Worm (Caenorhabditis elegans) whole organism, midembryonic: ENCODE results near the gene col-184.

Experiments used
- T22C8.4 ChIP-seq: fragments of 200-800 bp; sonication (Bioruptor generic); IDR thresholded peaks from 2 replicates; pipeline ENCODE4 v1.3.6; 2022; ENCODE audit warnings: missing genetic modification characterization, missing compliant biosample characterization
- cog-1 ChIP-seq: sonication (generic microtip); optimal IDR thresholded peaks from 2 replicates; lab custom pipeline; 2016; ENCODE audit warnings: missing genetic modification characterization, missing compliant biosample characterization
- flt-1 ChIP-seq: fragments of 200-800 bp; sonication (Bioruptor generic); IDR thresholded peaks from 2 replicates; pipeline ENCODE4 v1.3.6; 2022; ENCODE audit warnings: missing genetic modification characterization, missing compliant biosample characterization
- klf-2 ChIP-seq: fragments of 200-800 bp; sonication (Bioruptor generic); conservative IDR thresholded peaks from 2 replicates; pipeline ENCODE4 v1.3.6; 2022; ENCODE audit warnings: missing genetic modification reagents, missing genetic modification characterization, missing compliant biosample characterization
- med-1 ChIP-seq: sonication (generic microtip); optimal IDR thresholded peaks from 2 replicates; lab custom pipeline; 2017; ENCODE audit warnings: missing genetic modification characterization, mild to moderate bottlenecking, missing compliant biosample characterization, antibody characterized with exemption, missing genetic modification reagents; ENCODE audit not compliant: insufficient read depth
- ref-1 ChIP-seq: fragments of 200-800 bp; sonication (Bioruptor generic); conservative IDR thresholded peaks from 2 replicates; pipeline ENCODE4 v1.3.6; 2022; ENCODE audit warnings: missing genetic modification reagents, missing genetic modification characterization, missing compliant biosample characterization
- tab-1 ChIP-seq: fragments of 200-800 bp; sonication (Bioruptor generic); IDR thresholded peaks from 2 replicates; pipeline ENCODE4 v1.3.6; 2022; ENCODE audit warnings: missing genetic modification characterization, missing compliant biosample characterization
- ztf-23 ChIP-seq: fragments of 200-800 bp; sonication (Bioruptor generic); IDR thresholded peaks from 2 replicates; pipeline ENCODE4 v1.3.6; 2022; ENCODE audit warnings: missing genetic modification reagents, missing genetic modification characterization, missing compliant biosample characterization
- ztf-29 ChIP-seq: fragments of 200-800 bp; sonication (Bioruptor generic); IDR thresholded peaks from 2 replicates; pipeline ENCODE4 v1.3.6; 2022; ENCODE audit warnings: missing genetic modification reagents, missing genetic modification characterization, missing compliant biosample characterization

col-184 gene

ce11 chrX:13443283-13443682, 26.0 kb upstream of the col-184 start:
- no peak for TF ChIP-seq ztf-23
- no peak for TF ChIP-seq tab-1 (GFP tag; lab: Robert Waterston, UW)
- TF ChIP-seq T22C8.4 (GFP tag; lab: Robert Waterston, UW), result no peak
- no peak for TF ChIP-seq klf-2
- TF ChIP-seq ztf-29 (GFP tag; lab: Robert Waterston, UW), result no peak
- no peak for TF ChIP-seq cog-1 (tag; lab: Kevin White, UChicago)
- TF ChIP-seq flt-1, result no peak
- TF ChIP-seq med-1 (GFP tag; lab: Kevin White, UChicago), result no peak

DNA sequence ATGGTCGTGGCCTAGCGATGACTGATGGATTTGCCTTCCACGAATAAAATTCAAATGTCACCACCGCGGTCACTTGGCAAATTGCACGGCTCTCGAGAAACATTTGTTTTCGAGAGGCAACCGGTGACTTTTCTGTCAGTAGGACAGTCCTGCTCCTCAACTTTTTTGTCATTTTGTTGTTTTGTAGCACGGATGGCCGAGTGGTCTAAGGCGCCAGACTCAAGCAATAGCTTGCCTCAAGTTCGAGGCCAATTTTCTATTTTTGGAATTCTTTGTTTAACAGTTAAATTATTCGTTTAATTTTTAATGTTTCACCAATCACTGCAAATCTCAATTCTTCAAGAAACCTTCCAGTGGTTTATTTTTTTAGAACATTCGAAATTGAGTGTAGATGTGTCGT, 25.0 kb upstream of the col-184 start:
- TF ChIP-seq cog-1 (tag; lab: Kevin White, UChicago), result no peak

- TF ChIP-seq tab-1 (GFP tag; lab: Robert Waterston, UW), result no peak
- TF ChIP-seq T22C8.4 (GFP tag; lab: Robert Waterston, UW), result no peak
- no peak for TF ChIP-seq med-1 (GFP tag; lab: Kevin White, UChicago)
- no peak for TF ChIP-seq cog-1 (tag; lab: Kevin White, UChicago)
- TF ChIP-seq flt-1, result no peak
- TF ChIP-seq ztf-23, result no peak
- no peak for TF ChIP-seq ztf-29 (GFP tag; lab: Robert Waterston, UW)
- no peak for TF ChIP-seq ref-1 (GFP tag; lab: Robert Waterston, UW)
- TF ChIP-seq klf-2, result no peak
These were observed 22.8 kb upstream of the col-184 start, which contains the start of gene set-8 for ce11 chrX:13446418-13446817. Gene set-8, plus strand, starts transcription at chrX:13446718.

DNA sequence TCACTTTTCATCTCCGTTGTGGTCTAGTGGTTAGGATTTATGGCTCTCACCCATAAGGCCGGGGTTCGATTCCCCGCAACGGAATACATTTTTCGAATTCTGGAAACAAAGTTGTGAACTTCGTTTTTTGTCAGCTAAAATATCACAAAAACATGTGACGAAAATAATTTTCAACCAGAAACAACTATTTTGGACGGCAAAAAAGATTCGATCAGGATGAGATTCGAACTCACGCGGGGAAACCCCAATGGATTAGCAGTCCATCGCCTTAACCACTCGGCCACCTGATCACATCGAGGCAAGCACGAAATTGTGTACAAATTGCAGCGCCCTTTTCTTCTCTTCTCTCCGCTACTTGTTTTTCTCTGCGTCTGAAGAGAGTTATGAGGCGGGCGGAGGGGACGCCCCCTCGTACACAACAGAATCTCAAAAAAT, 20.6 kb upstream of the col-184 start:
- TF ChIP-seq ztf-23 (peak; percentile 92), klf-2 (0 out of 2 replicates have a peak, but pooled peaks have one; percentile 47), cog-1 (tag; lab: Kevin White, UChicago) (peak; percentile 55), flt-1 (peak; percentile 83), tab-1 (GFP tag; lab: Robert Waterston, UW) (peak; percentile 87), ref-1 (GFP tag; lab: Robert Waterston, UW) (peak; percentile 68), T22C8.4 (GFP tag; lab: Robert Waterston, UW) (peak; percentile 74), ztf-29 (GFP tag; lab: Robert Waterston, UW) (peak; percentile 73)

- TF ChIP-seq ztf-23, result no peak
These were observed 17.7 kb upstream of the col-184 start, which contains the start of gene F02D10.6 for ce11 chrX:13451578-13451977. Gene F02D10.6, minus strand, starts transcription at chrX:13451678.

- no peak for TF ChIP-seq klf-2
- TF ChIP-seq tab-1 (GFP tag; lab: Robert Waterston, UW), result no peak
- no peak for TF ChIP-seq med-1 (GFP tag; lab: Kevin White, UChicago)
- TF ChIP-seq ztf-23, result no peak
- TF ChIP-seq ref-1 (GFP tag; lab: Robert Waterston, UW), result no peak
- no peak for TF ChIP-seq cog-1 (tag; lab: Kevin White, UChicago)
- TF ChIP-seq flt-1, result no peak
- no peak for TF ChIP-seq ztf-29 (GFP tag; lab: Robert Waterston, UW)
- TF ChIP-seq T22C8.4 (GFP tag; lab: Robert Waterston, UW), result no peak
These were observed 12.8 kb upstream of the col-184 start, which contains the start of gene flr-1 for ce11 chrX:13456442-13456841. Gene flr-1, minus strand, starts transcription at chrX:13456542.

ce11 chrX:13462519-13462918, 6.7 kb upstream of the col-184 start, which contains the start of gene F02D10.3:
Gene F02D10.3, minus strand, starts transcription at chrX:13462619.
- TF ChIP-seq cog-1 (tag; lab: Kevin White, UChicago) (no peak), klf-2 (no peak), ref-1 (GFP tag; lab: Robert Waterston, UW) (no peak), flt-1 (no peak), med-1 (GFP tag; lab: Kevin White, UChicago) (no peak), ztf-29 (GFP tag; lab: Robert Waterston, UW) (no peak), ztf-23 (no peak), tab-1 (GFP tag; lab: Robert Waterston, UW) (no peak), T22C8.4 (GFP tag; lab: Robert Waterston, UW) (no peak)

- no peak for TF ChIP-seq ztf-29 (GFP tag; lab: Robert Waterston, UW)
- TF ChIP-seq ztf-23, result no peak
- no peak for TF ChIP-seq tab-1 (GFP tag; lab: Robert Waterston, UW)
- no peak for TF ChIP-seq klf-2
- no peak for TF ChIP-seq med-1 (GFP tag; lab: Kevin White, UChicago)
- TF ChIP-seq cog-1 (tag; lab: Kevin White, UChicago), result no peak
- no peak for TF ChIP-seq T22C8.4 (GFP tag; lab: Robert Waterston, UW)
- TF ChIP-seq flt-1, result no peak
- TF ChIP-seq ref-1 (GFP tag; lab: Robert Waterston, UW), result no peak
These were observed 5.5 kb upstream of the col-184 start, which contains the start of gene F02D10.2 for ce11 chrX:13463793-13464192. Gene F02D10.2, minus strand, starts transcription at chrX:13463893.

- TF ChIP-seq med-1 (GFP tag; lab: Kevin White, UChicago) (no peak), ref-1 (GFP tag; lab: Robert Waterston, UW) (no peak), T22C8.4 (GFP tag; lab: Robert Waterston, UW) (no peak), klf-2 (no peak), tab-1 (GFP tag; lab: Robert Waterston, UW) (no peak), ztf-29 (GFP tag; lab: Robert Waterston, UW) (no peak), ztf-23 (no peak), flt-1 (no peak), cog-1 (tag; lab: Kevin White, UChicago) (no peak)
These were observed 2.1 kb upstream of the col-184 start, which contains the start of gene col-183 for ce11 chrX:13466926-13467866. Gene col-183, minus strand, starts transcription at chrX:13467764.
